Worm (Caenorhabditis elegans): ENCODE measurements around the gene T19D2.3.

T19D2.3 gene

ce11 chrX:3970786-3971185, 31.7 kb downstream of the T19D2.3 start:
- TF ChIP-seq F13C5.2 (tag; optimal IDR thresholded peaks at IDR 0.05) (no peak), sea-1 (GFP tag; conservative IDR thresholded peaks at IDR 0.05) (no peak), hmbx-1 (tag; optimal IDR thresholded peaks at IDR 0.05) (no peak), tbx-11 (GFP tag; IDR thresholded peaks at IDR 0.05) (no peak), ceh-13 (GFP tag; optimal IDR thresholded peaks at IDR 0.05) (no peak), hnd-1 (tag; optimal IDR thresholded peaks at IDR 0.05) (no peak), tra-4 (tag; optimal IDR thresholded peaks at IDR 0.05) (no peak), ets-7 (tag; optimal IDR thresholded peaks at IDR 0.05) (no peak), ceh-36 (tag; optimal IDR thresholded peaks at IDR 0.05) (no peak), flt-1 (GFP tag; IDR thresholded peaks at IDR 0.05) (no peak), B0310.2 (tag; optimal IDR thresholded peaks at IDR 0.05) (no peak), tbx-37 (GFP tag; conservative IDR thresholded peaks at IDR 0.05) (no peak), hmg-4 (GFP tag; optimal IDR thresholded peaks at IDR 0.05) (no peak), ama-1 (optimal IDR thresholded peaks at IDR 0.05) (no peak)

- TF ChIP-seq F13C5.2 (tag; optimal IDR thresholded peaks at IDR 0.05) (no peak), tbx-11 (GFP tag; IDR thresholded peaks at IDR 0.05) (no peak), ceh-13 (GFP tag; optimal IDR thresholded peaks at IDR 0.05) (no peak), ama-1 (optimal IDR thresholded peaks at IDR 0.05) (no peak), hnd-1 (tag; optimal IDR thresholded peaks at IDR 0.05) (no peak), aly-1 (tag; optimal IDR thresholded peaks at IDR 0.05) (no peak), sea-1 (GFP tag; conservative IDR thresholded peaks at IDR 0.05) (no peak), B0310.2 (tag; optimal IDR thresholded peaks at IDR 0.05) (no peak)
These were observed 34.5 kb downstream of the T19D2.3 start, which contains the start of gene C16B8.4 for ce11 chrX:3973534-3973933. Gene C16B8.4 (minus strand): TSS chrX:3973634.

- TF ChIP-seq ceh-36 (tag; optimal IDR thresholded peaks at IDR 0.05), result no peak
- TF ChIP-seq aly-1 (tag; optimal IDR thresholded peaks at IDR 0.05), result no peak
- no peak for TF ChIP-seq ets-7 (tag; optimal IDR thresholded peaks at IDR 0.05)
- TF ChIP-seq tbx-11 (GFP tag; IDR thresholded peaks at IDR 0.05), result no peak
- no peak for TF ChIP-seq F13C5.2 (tag; optimal IDR thresholded peaks at IDR 0.05)
- TF ChIP-seq pes-1 (GFP tag; IDR thresholded peaks at IDR 0.05), result no peak
- no peak for TF ChIP-seq sea-1 (GFP tag; conservative IDR thresholded peaks at IDR 0.05)
- TF ChIP-seq flt-1 (GFP tag; IDR thresholded peaks at IDR 0.05), result no peak
- TF ChIP-seq ama-1 (optimal IDR thresholded peaks at IDR 0.05), result no peak
- no peak for TF ChIP-seq B0310.2 (tag; optimal IDR thresholded peaks at IDR 0.05)
- no peak for TF ChIP-seq tbx-37 (GFP tag; conservative IDR thresholded peaks at IDR 0.05)
- no peak for TF ChIP-seq hmbx-1 (tag; optimal IDR thresholded peaks at IDR 0.05)
- TF ChIP-seq hnd-1 (tag; optimal IDR thresholded peaks at IDR 0.05), result no peak
- no peak for TF ChIP-seq scrt-1 (GFP tag; IDR thresholded peaks at IDR 0.05)
- no peak for TF ChIP-seq hmg-4 (GFP tag; optimal IDR thresholded peaks at IDR 0.05)
- TF ChIP-seq ceh-13 (GFP tag; optimal IDR thresholded peaks at IDR 0.05), result no peak
These were observed 35.1 kb downstream of the T19D2.3 start for ce11 chrX:3974160-3974559.

- TF ChIP-seq B0310.2 (tag; optimal IDR thresholded peaks at IDR 0.05) (no peak), F13C5.2 (tag; optimal IDR thresholded peaks at IDR 0.05) (no peak)
These were observed 37.7 kb downstream of the T19D2.3 start for ce11 chrX:3976755-3977154.

- no peak for TF ChIP-seq ceh-36 (tag; optimal IDR thresholded peaks at IDR 0.05)
- TF ChIP-seq ceh-13 (GFP tag; optimal IDR thresholded peaks at IDR 0.05), result no peak
- no peak for TF ChIP-seq scrt-1 (GFP tag; IDR thresholded peaks at IDR 0.05)
- no peak for TF ChIP-seq aly-1 (tag; optimal IDR thresholded peaks at IDR 0.05)
- TF ChIP-seq tbx-37 (GFP tag; conservative IDR thresholded peaks at IDR 0.05), result no peak
- TF ChIP-seq hmbx-1 (tag; optimal IDR thresholded peaks at IDR 0.05), result no peak
- no peak for TF ChIP-seq ama-1 (optimal IDR thresholded peaks at IDR 0.05)
- no peak for TF ChIP-seq flt-1 (GFP tag; IDR thresholded peaks at IDR 0.05)
- no peak for TF ChIP-seq sea-1 (GFP tag; conservative IDR thresholded peaks at IDR 0.05)
- TF ChIP-seq pes-1 (GFP tag; IDR thresholded peaks at IDR 0.05), result no peak
- no peak for TF ChIP-seq hnd-1 (tag; optimal IDR thresholded peaks at IDR 0.05)
- TF ChIP-seq tra-4 (tag; optimal IDR thresholded peaks at IDR 0.05), result no peak
- TF ChIP-seq F13C5.2 (tag; optimal IDR thresholded peaks at IDR 0.05), result no peak
- TF ChIP-seq tbx-11 (GFP tag; IDR thresholded peaks at IDR 0.05), result no peak
- no peak for TF ChIP-seq B0310.2 (tag; optimal IDR thresholded peaks at IDR 0.05)
- TF ChIP-seq hmg-4 (GFP tag; optimal IDR thresholded peaks at IDR 0.05), result no peak
- no peak for TF ChIP-seq ets-7 (tag; optimal IDR thresholded peaks at IDR 0.05)
These were observed 38.2 kb downstream of the T19D2.3 start for ce11 chrX:3977271-3977670.

ce11 chrX:3979146-3979545, 40.1 kb downstream of the T19D2.3 start:
- no peak for TF ChIP-seq B0310.2 (tag; optimal IDR thresholded peaks at IDR 0.05)
- no peak for TF ChIP-seq ceh-13 (GFP tag; optimal IDR thresholded peaks at IDR 0.05)
- TF ChIP-seq hmg-4 (GFP tag; optimal IDR thresholded peaks at IDR 0.05), result no peak
- no peak for TF ChIP-seq tra-4 (tag; optimal IDR thresholded peaks at IDR 0.05)
- no peak for TF ChIP-seq hmbx-1 (tag; optimal IDR thresholded peaks at IDR 0.05)
- TF ChIP-seq ets-7 (tag; optimal IDR thresholded peaks at IDR 0.05), result no peak

ce11 chrX:3982370-3982769, 43.3 kb downstream of the T19D2.3 start:
- no peak for TF ChIP-seq scrt-1 (GFP tag; IDR thresholded peaks at IDR 0.05)
- no peak for TF ChIP-seq tbx-11 (GFP tag; IDR thresholded peaks at IDR 0.05)
- TF ChIP-seq tra-4 (tag; optimal IDR thresholded peaks at IDR 0.05), result no peak
- TF ChIP-seq sea-1 (GFP tag; conservative IDR thresholded peaks at IDR 0.05), result no peak
- TF ChIP-seq aly-1 (tag; optimal IDR thresholded peaks at IDR 0.05), result no peak
- TF ChIP-seq pes-1 (GFP tag; IDR thresholded peaks at IDR 0.05), result no peak
- no peak for TF ChIP-seq ceh-13 (GFP tag; optimal IDR thresholded peaks at IDR 0.05)
- no peak for TF ChIP-seq ceh-36 (tag; optimal IDR thresholded peaks at IDR 0.05)
- no peak for TF ChIP-seq hmbx-1 (tag; optimal IDR thresholded peaks at IDR 0.05)
- TF ChIP-seq hmg-4 (GFP tag; optimal IDR thresholded peaks at IDR 0.05), result no peak

ce11 chrX:3988575-3988974, 49.5 kb downstream of the T19D2.3 start:
- TF ChIP-seq hmbx-1 (tag; optimal IDR thresholded peaks at IDR 0.05) (no peak), B0310.2 (tag; optimal IDR thresholded peaks at IDR 0.05) (no peak), ama-1 (optimal IDR thresholded peaks at IDR 0.05) (no peak), ets-7 (tag; optimal IDR thresholded peaks at IDR 0.05) (no peak), tbx-37 (GFP tag; conservative IDR thresholded peaks at IDR 0.05) (no peak), scrt-1 (GFP tag; IDR thresholded peaks at IDR 0.05) (no peak), tbx-11 (GFP tag; IDR thresholded peaks at IDR 0.05) (no peak), hmg-4 (GFP tag; optimal IDR thresholded peaks at IDR 0.05) (no peak), ceh-13 (GFP tag; optimal IDR thresholded peaks at IDR 0.05) (no peak), aly-1 (tag; optimal IDR thresholded peaks at IDR 0.05) (no peak), pes-1 (GFP tag; IDR thresholded peaks at IDR 0.05) (no peak), tra-4 (tag; optimal IDR thresholded peaks at IDR 0.05) (no peak), F13C5.2 (tag; optimal IDR thresholded peaks at IDR 0.05) (no peak), sea-1 (GFP tag; conservative IDR thresholded peaks at IDR 0.05) (no peak)

All from whole organism, early embryonic.